Worm (Caenorhabditis elegans) whole organism, young adult: ENCODE data around the gene nspb-2.

ENCODE experiments used
- F23B12.7 ChIP-seq: sonication (generic microtip); optimal IDR thresholded peaks from 2 replicates; lab custom pipeline; 2017; ENCODE audit warnings: missing genetic modification characterization, mild to moderate bottlenecking, missing compliant biosample characterization, antibody characterized with exemption, moderate library complexity; ENCODE audit not compliant: insufficient read depth
- ama-1 ChIP-seq, 3 experiments: fragments of 150-350 bp in 1 of 3; sonication (generic microtip) in 2 of 3; optimal IDR thresholded peaks; 2 replicates each; lab custom pipeline; 2014 to 2018; ENCODE audit warnings: missing biosample characterization in 2 of 3, missing genetic modification characterization in 2 of 3, missing genetic modification reagents in 2 of 3
- ekl-4 ChIP-seq: fragments of 200-800 bp; sonication (Bioruptor generic); IDR thresholded peaks from 2 replicates; pipeline ENCODE4 v1.3.6; 2022; ENCODE audit warnings: missing genetic modification reagents, missing genetic modification characterization, missing compliant biosample characterization
- madf-10 ChIP-seq: sonication (generic microtip); optimal IDR thresholded peaks from 2 replicates; lab custom pipeline; 2016; ENCODE audit warnings: mild to moderate bottlenecking, missing genetic modification characterization, missing compliant biosample characterization
- nfya-1 ChIP-seq: sonication (generic microtip); optimal IDR thresholded peaks from 2 replicates; lab custom pipeline; 2017; ENCODE audit warnings: antibody characterized with exemption, missing compliant biosample characterization, missing genetic modification characterization, borderline replicate concordance; ENCODE audit not compliant: insufficient read depth
- snpc-4 ChIP-seq, 5 experiments: fragments of 150-350 bp in 1 of 5; sonication (generic microtip) in 4 of 5; optimal IDR thresholded peaks; 2 replicates each; lab custom pipeline; 2014 to 2018; ENCODE audit warnings: missing genetic modification characterization in 5 of 5, missing biosample characterization in 3 of 5, antibody characterized with exemption in 2 of 5, mild to moderate bottlenecking in 2 of 5, missing compliant biosample characterization in 2 of 5, missing genotype in 2 of 5, moderate library complexity in 2 of 5, missing genetic modification reagents in 1 of 5
- unc-62 ChIP-seq: fragments of 150-350 bp; optimal IDR thresholded peaks from 2 replicates; lab custom pipeline; 2014; ENCODE audit warnings: missing biosample characterization, missing genetic modification reagents, missing genetic modification characterization

DNA sequence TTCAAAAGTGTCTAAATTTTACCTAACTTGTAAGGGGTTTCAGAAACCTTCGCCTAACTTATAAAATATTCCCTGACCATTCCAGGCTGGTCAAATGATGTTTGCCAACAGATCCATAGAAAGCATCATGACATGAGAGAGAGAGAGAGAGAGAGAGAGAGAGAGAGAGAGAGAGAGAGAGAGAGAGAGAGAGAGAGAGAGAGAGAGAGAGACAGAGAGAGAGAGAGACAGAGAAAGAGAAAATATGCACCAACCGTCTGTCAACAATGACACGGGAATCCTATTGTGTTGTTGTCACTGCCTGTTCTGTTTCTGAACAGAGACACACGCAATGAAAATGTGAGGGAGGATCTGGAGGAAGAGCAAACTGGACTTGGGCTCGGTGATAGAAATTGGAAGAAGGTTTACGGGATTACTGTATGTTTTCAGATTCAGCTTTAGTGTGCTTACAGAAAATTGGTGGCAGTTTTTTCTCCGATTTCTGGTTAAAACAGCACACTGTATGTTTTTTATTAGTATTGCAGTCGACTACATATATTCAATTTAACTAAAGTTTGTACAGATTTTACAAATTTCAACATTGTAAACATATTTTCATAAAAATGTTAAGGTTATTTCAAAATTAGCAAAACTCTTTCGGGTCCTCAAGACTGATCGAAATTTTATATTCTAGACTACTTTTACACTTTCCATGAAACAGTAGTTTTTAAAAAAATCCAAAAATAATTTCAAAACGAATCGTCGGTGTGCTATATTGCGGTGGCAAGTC lies 15.4 kb upstream of the nspb-2 start:
- no peak for TF ChIP-seq ekl-4 (GFP tag; lab: Robert Waterston, UW)
- no peak for TF ChIP-seq unc-62
- TF ChIP-seq nfya-1 (tag; lab: Kevin White, UChicago), result no peak
- no peak for TF ChIP-seq ama-1 (optimal IDR thresholded peaks at IDR 0.05; lab: Kevin White, UChicago)
- no peak for TF ChIP-seq ama-1 (GFP tag; optimal IDR thresholded peaks at IDR 0.05; lab: Kevin White, UChicago)
- no peak for TF ChIP-seq snpc-4 (GFP tag; optimal IDR thresholded peaks at IDR 0.05; lab: Kevin White, UChicago)
- no peak for TF ChIP-seq snpc-4 (tag; optimal IDR thresholded peaks at IDR 0.05; lab: Kevin White, UChicago)
- TF ChIP-seq madf-10 (tag; lab: Kevin White, UChicago), result no peak
- no peak for TF ChIP-seq F23B12.7 (tag; lab: Kevin White, UChicago)
